Worm (Caenorhabditis elegans) whole organism, L2 larva: ENCODE data around the gene Y47G7B.2.

ENCODE experiments used
- C34F6.9 ChIP-seq: fragments of 150-350 bp; optimal IDR thresholded peaks from 2 replicates; lab custom pipeline; 2014; ENCODE audit warnings: missing biosample characterization, missing genetic modification characterization
- F13H6.1 ChIP-seq: sonication (generic microtip); optimal IDR thresholded peaks from 2 replicates; lab custom pipeline; 2016; ENCODE audit warnings: missing genetic modification characterization, missing compliant biosample characterization
- R02D3.7 ChIP-seq: fragments of 150-350 bp; optimal IDR thresholded peaks from 2 replicates; lab custom pipeline; 2014; ENCODE audit warnings: missing biosample characterization, missing genetic modification characterization
- ZK546.5 ChIP-seq: sonication (generic microtip); optimal IDR thresholded peaks from 2 replicates; lab custom pipeline; 2017; ENCODE audit warnings: missing biosample characterization, missing genetic modification characterization
- aly-2 ChIP-seq: fragments of 150-350 bp; optimal IDR thresholded peaks from 2 replicates; lab custom pipeline; 2014; ENCODE audit warnings: missing biosample characterization, missing genetic modification characterization
- ama-1 ChIP-seq: fragments of 150-350 bp; optimal IDR thresholded peaks from 2 replicates; lab custom pipeline; 2018; ENCODE audit warnings: inconsistent platforms
- ceh-16 ChIP-seq: fragments of 150-350 bp; optimal IDR thresholded peaks from 2 replicates; lab custom pipeline; 2014; ENCODE audit warnings: missing biosample characterization, missing genetic modification characterization
- crh-2 ChIP-seq: sonication (generic microtip); optimal IDR thresholded peaks from 2 replicates; lab custom pipeline; 2017; ENCODE audit warnings: missing biosample characterization, missing genetic modification characterization
- egl-27 ChIP-seq: sonication (generic microtip); optimal IDR thresholded peaks from 3 replicates; lab custom pipeline; 2017; ENCODE audit warnings: missing biosample characterization, missing genetic modification reagents, missing genetic modification characterization
- elt-1 ChIP-seq: fragments of 150-350 bp; optimal IDR thresholded peaks from 2 replicates; lab custom pipeline; 2014; ENCODE audit warnings: missing biosample characterization, missing genetic modification characterization
- fos-1 ChIP-seq: fragments of 150-350 bp; optimal IDR thresholded peaks from 2 replicates; lab custom pipeline; 2014; ENCODE audit warnings: missing biosample characterization, missing genetic modification characterization
- gmeb-1 ChIP-seq: fragments of 150-350 bp; optimal IDR thresholded peaks from 2 replicates; lab custom pipeline; 2014; ENCODE audit warnings: missing biosample characterization, missing genetic modification characterization
- lin-11 ChIP-seq: fragments of 150-350 bp; sonication (generic microtip); optimal IDR thresholded peaks from 2 replicates; lab custom pipeline; 2014; ENCODE audit warnings: missing biosample characterization, missing genetic modification characterization, inconsistent platforms, mixed read lengths
- lin-13 ChIP-seq: fragments of 150-350 bp; optimal IDR thresholded peaks from 2 replicates; lab custom pipeline; 2014; ENCODE audit warnings: missing biosample characterization, missing genetic modification reagents, missing genetic modification characterization
- lin-39 ChIP-seq: fragments of 150-350 bp; optimal IDR thresholded peaks from 2 replicates; lab custom pipeline; 2014; ENCODE audit warnings: missing biosample characterization, missing genetic modification reagents, missing genetic modification characterization
- lsy-2 ChIP-seq, 2 experiments: fragments of 150-350 bp in 1 of 2; sonication (generic microtip) in 1 of 2; optimal IDR thresholded peaks; 2 replicates each; lab custom pipeline; 2014 to 2017; ENCODE audit warnings: missing biosample characterization in 2 of 2, missing genetic modification characterization in 2 of 2
- mab-5 ChIP-seq: fragments of 150-350 bp; optimal IDR thresholded peaks from 2 replicates; lab custom pipeline; 2014; ENCODE audit warnings: missing biosample characterization, missing genetic modification characterization
- mdl-1 ChIP-seq, 2 experiments: fragments of 150-350 bp in 1 of 2; sonication (generic microtip) in 1 of 2; optimal IDR thresholded peaks; 2 replicates each; lab custom pipeline; 2017; ENCODE audit warnings: missing biosample characterization in 2 of 2, missing genetic modification characterization in 2 of 2
- nhr-10 ChIP-seq: sonication (generic microtip); optimal IDR thresholded peaks from 2 replicates; lab custom pipeline; 2017; ENCODE audit warnings: missing biosample characterization, missing genetic modification characterization
- nhr-11 ChIP-seq: fragments of 150-350 bp; optimal IDR thresholded peaks from 2 replicates; lab custom pipeline; 2014; ENCODE audit warnings: missing biosample characterization, missing genetic modification characterization
- nhr-129 ChIP-seq: fragments of 150-350 bp; optimal IDR thresholded peaks from 2 replicates; lab custom pipeline; 2014; ENCODE audit warnings: missing biosample characterization, missing genetic modification characterization
- nhr-23 ChIP-seq: fragments of 150-350 bp; optimal IDR thresholded peaks from 2 replicates; lab custom pipeline; 2014; ENCODE audit warnings: missing biosample characterization, missing genetic modification reagents, missing genetic modification characterization
- nhr-25 ChIP-seq: fragments of 150-350 bp; sonication (generic microtip); optimal IDR thresholded peaks from 3 replicates; lab custom pipeline; 2014; ENCODE audit warnings: missing biosample characterization, missing genetic modification characterization
- nhr-6 ChIP-seq: fragments of 150-350 bp; optimal IDR thresholded peaks from 2 replicates; lab custom pipeline; 2014; ENCODE audit warnings: missing biosample characterization, missing genetic modification characterization
- nhr-77 ChIP-seq: fragments of 150-350 bp; optimal IDR thresholded peaks from 2 replicates; lab custom pipeline; 2014; ENCODE audit warnings: missing biosample characterization, missing genetic modification characterization
- peb-1 ChIP-seq: fragments of 150-350 bp; optimal IDR thresholded peaks from 2 replicates; lab custom pipeline; 2014; ENCODE audit warnings: missing biosample characterization, missing genetic modification characterization
- sem-4 ChIP-seq: fragments of 150-350 bp; optimal IDR thresholded peaks from 2 replicates; lab custom pipeline; 2014; ENCODE audit warnings: missing biosample characterization, missing genetic modification reagents, missing genetic modification characterization
- skn-1 ChIP-seq: sonication (generic microtip); optimal IDR thresholded peaks from 2 replicates; lab custom pipeline; 2017; ENCODE audit warnings: missing biosample characterization, missing genetic modification characterization
- sma-3 ChIP-seq: sonication (generic microtip); optimal IDR thresholded peaks from 2 replicates; lab custom pipeline; 2016; ENCODE audit warnings: missing genetic modification reagents, missing genetic modification characterization, missing compliant biosample characterization
- sma-9 ChIP-seq, 2 experiments: fragments of 150-350 bp in 1 of 2; sonication (generic microtip) in 1 of 2; optimal IDR thresholded peaks; 2 replicates each; lab custom pipeline; 2014 to 2016; ENCODE audit warnings: missing genetic modification characterization in 2 of 2, mild to moderate bottlenecking in 1 of 2, missing biosample characterization in 1 of 2, missing compliant biosample characterization in 1 of 2, missing genetic modification reagents in 1 of 2, moderate library complexity in 1 of 2
- snpc-4 ChIP-seq: fragments of 150-350 bp; optimal IDR thresholded peaks from 2 replicates; lab custom pipeline; 2014; ENCODE audit warnings: missing biosample characterization, missing genetic modification characterization
- unc-55 ChIP-seq: fragments of 150-350 bp; sonication (generic microtip); optimal IDR thresholded peaks from 3 replicates; lab custom pipeline; 2014; ENCODE audit warnings: missing biosample characterization, missing genetic modification reagents, missing genetic modification characterization
- unc-62 ChIP-seq: fragments of 150-350 bp; optimal IDR thresholded peaks from 2 replicates; lab custom pipeline; 2014; ENCODE audit warnings: missing biosample characterization, missing genetic modification reagents, missing genetic modification characterization
- zag-1 ChIP-seq: fragments of 150-350 bp; optimal IDR thresholded peaks from 2 replicates; lab custom pipeline; 2014; ENCODE audit warnings: missing biosample characterization, missing genetic modification characterization
- ztf-1 ChIP-seq: fragments of 200-800 bp; sonication (Bioruptor generic); conservative IDR thresholded peaks from 2 replicates; pipeline ENCODE4 v1.3.6; 2022; ENCODE audit warnings: missing genetic modification characterization, missing compliant biosample characterization
- ztf-11 ChIP-seq: sonication (generic microtip); optimal IDR thresholded peaks from 2 replicates; lab custom pipeline; 2017; ENCODE audit warnings: missing biosample characterization, missing genetic modification characterization

The Y47G7B.2 gene

DNA sequence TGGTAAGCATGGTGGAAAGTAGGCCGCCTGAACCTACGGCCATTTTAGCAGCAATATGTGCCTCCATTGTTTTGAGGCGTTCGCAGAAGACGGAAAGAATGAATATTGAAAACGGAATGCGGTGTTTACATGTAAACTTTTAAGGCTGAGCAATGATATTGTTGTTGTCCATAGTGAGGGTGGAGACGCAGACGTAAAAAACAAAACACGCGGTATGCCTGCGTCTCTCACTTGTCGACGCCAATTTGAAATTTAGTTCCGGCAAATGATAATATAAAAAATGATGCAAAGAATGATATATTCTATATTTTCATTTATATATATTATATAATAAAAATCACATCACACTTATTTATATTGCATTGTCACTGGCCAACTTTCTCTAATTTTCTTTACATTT is at the start of gene Y47G7B.2:
Gene Y47G7B.2, minus strand, starts transcription at position 143 of the 400 bp plus-strand sequence.
- TF ChIP-seq ama-1 (lab: Kevin White, UChicago) (no peak), C34F6.9 (peak; percentile 13), sma-9 (GFP tag; optimal IDR thresholded peaks at IDR 0.05; lab: Kevin White, UChicago) (peak; percentile 37), sma-9 (tag; optimal IDR thresholded peaks at IDR 0.05; lab: Kevin White, UChicago) (no peak), nhr-129 (tag; lab: Kevin White, UChicago) (peak; percentile 45), sem-4 (tag; lab: Kevin White, UChicago) (no peak), unc-55 (GFP tag; lab: Kevin White, UChicago) (peak; percentile 48), lin-11 (tag; lab: Kevin White, UChicago) (no peak)

DNA sequence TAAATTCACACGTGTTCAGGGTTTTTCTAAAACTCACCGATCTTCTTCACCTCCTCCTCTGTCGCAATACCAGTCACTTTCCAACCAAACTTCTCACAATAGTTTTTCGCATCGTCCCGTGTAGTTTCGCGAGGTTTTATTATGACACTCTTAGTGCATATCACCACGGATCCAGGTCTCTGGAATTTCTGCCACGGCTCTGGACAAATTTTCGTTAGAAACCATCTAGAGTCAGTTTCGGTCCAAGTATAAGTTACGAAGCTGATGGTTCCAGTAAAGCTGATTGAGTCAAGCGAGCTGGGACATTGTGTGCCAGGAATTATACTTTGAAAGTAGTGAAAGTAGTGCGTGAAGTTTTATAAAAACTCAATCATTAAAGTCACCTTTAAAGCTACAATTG is 48.5 kb upstream of the Y47G7B.2 start:
- no peak for TF ChIP-seq peb-1
- TF ChIP-seq nhr-25: no peak

DNA sequence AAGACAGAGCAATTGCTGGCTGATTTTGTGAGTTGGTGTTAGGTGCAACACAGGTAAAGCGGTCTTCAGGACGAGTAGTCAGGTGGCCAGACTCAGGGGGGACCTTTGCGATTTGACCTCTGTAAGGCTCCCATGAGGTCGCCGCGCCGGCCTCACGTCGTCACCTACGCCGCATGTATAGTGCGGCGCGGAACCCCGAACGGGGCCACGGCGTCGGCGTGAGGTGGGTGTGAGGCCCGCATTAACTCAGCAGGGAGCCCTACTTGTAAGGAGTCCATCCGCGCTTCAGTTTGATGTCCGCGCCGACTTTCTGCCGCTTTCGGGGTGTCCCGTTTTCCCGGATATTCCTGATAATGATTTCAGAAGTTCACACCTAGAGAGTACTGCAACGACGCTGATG is 46.8 kb upstream of the Y47G7B.2 start:
- TF ChIP-seq nhr-23 (tag; lab: Kevin White, UChicago) (no peak), nhr-10 (tag; lab: Kevin White, UChicago) (no peak), lin-13 (GFP tag; lab: Kevin White, UChicago) (no peak)

DNA sequence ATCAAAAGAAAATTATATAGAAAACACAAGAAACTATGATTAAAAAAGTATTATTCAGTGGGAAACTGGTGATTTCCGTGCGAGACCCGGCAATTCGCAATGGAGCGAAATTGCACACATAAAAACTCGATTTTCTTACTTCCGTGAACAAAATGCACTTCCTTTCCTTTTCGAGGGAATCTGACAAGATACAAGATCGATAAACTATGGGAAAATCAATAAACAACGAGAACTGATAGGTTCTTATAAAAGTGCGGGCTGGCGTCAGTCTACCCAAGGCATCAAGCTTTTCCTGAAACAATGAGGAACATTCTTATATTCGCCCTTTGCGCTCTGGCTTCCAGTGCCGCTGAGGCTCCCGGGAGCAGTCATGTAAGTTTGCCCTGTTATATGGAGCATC is 45.2 kb upstream of the Y47G7B.2 start, which contains the start of gene F29A7.3:
Gene F29A7.3, plus strand, starts transcription at position 301 of the 400 bp plus-strand sequence.
- TF ChIP-seq F13H6.1 (tag; lab: Kevin White, UChicago) (no peak), aly-2 (tag; lab: Kevin White, UChicago) (no peak), nhr-77 (no peak), ama-1 (lab: Kevin White, UChicago) (no peak), peb-1 (no peak), nhr-6 (tag; lab: Kevin White, UChicago) (no peak), ceh-16 (no peak), fos-1 (tag; lab: Kevin White, UChicago) (no peak), mdl-1 (tag; optimal IDR thresholded peaks at IDR 0.05; lab: Kevin White, UChicago) (no peak), C34F6.9 (no peak), elt-1 (tag; lab: Kevin White, UChicago) (no peak), nhr-23 (tag; lab: Kevin White, UChicago) (no peak), nhr-25 (no peak), lsy-2 (tag; optimal IDR thresholded peaks at IDR 0.05; lab: Kevin White, UChicago) (no peak), zag-1 (tag; lab: Kevin White, UChicago) (no peak), unc-62 (GFP tag; lab: Kevin White, UChicago) (no peak), snpc-4 (tag; lab: Kevin White, UChicago) (no peak)

DNA sequence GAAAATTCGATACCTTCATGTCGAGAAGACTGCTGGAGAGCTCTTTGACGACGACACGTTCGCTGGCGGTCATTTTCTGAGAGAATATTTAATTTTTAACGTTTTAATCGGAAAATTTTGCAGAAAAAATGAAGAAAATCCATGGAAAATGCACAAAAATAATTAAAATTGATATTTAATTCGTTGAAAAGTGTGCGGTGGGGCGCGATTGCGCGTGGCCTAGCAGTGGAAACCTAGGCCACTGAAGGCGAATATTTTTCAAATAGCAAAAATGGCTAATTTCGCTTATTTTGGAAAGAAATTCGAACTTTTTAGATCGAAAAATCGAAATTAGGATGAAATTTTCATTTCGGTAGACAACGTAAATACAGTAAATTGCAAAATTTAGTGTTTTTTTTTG is 44.7 kb upstream of the Y47G7B.2 start, which contains the start of gene F29A7.6:
Gene F29A7.6, minus strand, starts transcription at position 76 of the 400 bp plus-strand sequence.
- TF ChIP-seq unc-55 (GFP tag; lab: Kevin White, UChicago) (peak; percentile 57), gmeb-1 (tag; lab: Kevin White, UChicago) (peak; percentile 65), nhr-25 (no peak), mab-5 (peak; percentile 3), lin-11 (tag; lab: Kevin White, UChicago) (no peak), nhr-6 (tag; lab: Kevin White, UChicago) (no peak), R02D3.7 (tag; lab: Kevin White, UChicago) (no peak), ztf-11 (tag; lab: Kevin White, UChicago) (no peak), sma-3 (GFP tag; lab: Kevin White, UChicago) (peak; percentile 66), ZK546.5 (no peak), lin-13 (GFP tag; lab: Kevin White, UChicago) (no peak), C34F6.9 (peak; percentile 79), ceh-16 (no peak), nhr-129 (tag; lab: Kevin White, UChicago) (peak; percentile 1), nhr-11 (no peak), nhr-77 (no peak), crh-2 (tag; lab: Kevin White, UChicago) (peak; percentile 32), lsy-2 (tag; optimal IDR thresholded peaks at IDR 0.05; lab: Kevin White, UChicago) (peak in 1 of 2 experiments; percentile 49), skn-1 (tag; lab: Kevin White, UChicago) (no peak), egl-27 (tag; lab: Kevin White, UChicago) (no peak), F13H6.1 (tag; lab: Kevin White, UChicago) (peak; percentile 67), ztf-1 (GFP tag; lab: Robert Waterston, UW) (no peak), sma-9 (GFP tag; optimal IDR thresholded peaks at IDR 0.05; lab: Kevin White, UChicago) (peak; percentile 66), sma-9 (tag; optimal IDR thresholded peaks at IDR 0.05; lab: Kevin White, UChicago) (no peak), lin-39 (no peak)
- TF ChIP-seq, all 48 proteins: peak for 10
